Fruit fly (Drosophila melanogaster) whole organism: ENCODE results near the gene CG31710.

Experiments used
- CG8478 ChIP-seq: fragments of >200 bp; optimal IDR thresholded peaks from 2 replicates; lab custom pipeline; 2018; ENCODE audit warnings: inconsistent platforms
- Dll ChIP-seq: fragments of >200 bp; optimal IDR thresholded peaks from 2 replicates; lab custom pipeline; 2017
- pan ChIP-seq: fragments of >200 bp; optimal IDR thresholded peaks from 2 replicates; lab custom pipeline; 2017

DNA sequence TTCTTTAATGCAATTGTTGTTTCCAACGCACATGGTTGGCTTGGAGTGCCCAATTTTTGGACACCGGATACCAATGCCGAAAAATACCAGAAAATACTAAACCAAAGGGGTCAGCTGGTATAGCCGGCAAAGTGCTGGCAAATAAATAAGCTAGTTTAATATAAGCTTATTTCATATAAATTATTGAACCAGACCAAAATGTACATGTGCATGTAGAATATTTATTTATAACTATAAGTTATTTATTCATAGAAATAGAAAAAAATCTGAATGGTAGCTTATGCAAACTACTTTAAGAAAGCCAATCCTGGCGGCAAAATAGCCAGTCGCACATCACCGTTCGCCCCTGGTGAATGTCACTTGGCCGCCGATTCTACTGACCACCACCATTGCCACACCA, 5.3 kb downstream of the CG31710 start, which contains the start of gene pelo:
- TF ChIP-seq CG8478 (no peak), pan (no peak), Dll (no peak)
